Fruit fly (Drosophila melanogaster): ENCODE measurements around the gene CG4218.

CG4218 gene

DNA sequence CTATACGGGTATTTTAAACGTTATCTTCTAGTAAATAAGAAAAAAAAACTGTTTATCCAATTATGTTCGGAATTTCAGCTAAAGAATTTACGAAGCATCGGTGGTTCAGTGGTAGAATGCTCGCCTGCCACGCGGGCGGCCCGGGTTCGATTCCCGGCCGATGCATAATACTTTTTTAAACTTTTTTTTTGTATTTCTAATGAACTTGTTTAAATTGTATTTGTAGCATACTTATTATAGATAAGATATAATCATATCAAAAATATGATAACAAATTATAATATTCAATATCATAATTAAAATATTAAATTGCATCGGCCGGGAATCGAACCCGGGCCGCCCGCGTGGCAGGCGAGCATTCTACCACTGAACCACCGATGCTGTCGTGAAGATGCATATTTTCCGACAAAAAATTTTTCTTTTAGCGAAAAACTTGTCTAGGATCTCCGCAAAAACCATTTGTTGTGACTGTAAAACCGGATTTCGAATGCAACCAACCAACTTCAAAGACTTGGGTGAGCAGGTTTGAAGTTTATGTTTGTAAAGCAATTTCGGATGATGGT, 30.8 kb downstream of the CG4218 start:
- TF ChIP-seq psq (optimal IDR thresholded peaks at IDR 0.05) (no peak), Dll (optimal IDR thresholded peaks at IDR 0.05) (no peak), CG8478 (optimal IDR thresholded peaks at IDR 0.05) (no peak), EcR (GFP tag; optimal IDR thresholded peaks at IDR 0.05) (no peak), pan (optimal IDR thresholded peaks at IDR 0.05) (no peak), usp (GFP tag; optimal IDR thresholded peaks at IDR 0.05) (no peak)

DNA sequence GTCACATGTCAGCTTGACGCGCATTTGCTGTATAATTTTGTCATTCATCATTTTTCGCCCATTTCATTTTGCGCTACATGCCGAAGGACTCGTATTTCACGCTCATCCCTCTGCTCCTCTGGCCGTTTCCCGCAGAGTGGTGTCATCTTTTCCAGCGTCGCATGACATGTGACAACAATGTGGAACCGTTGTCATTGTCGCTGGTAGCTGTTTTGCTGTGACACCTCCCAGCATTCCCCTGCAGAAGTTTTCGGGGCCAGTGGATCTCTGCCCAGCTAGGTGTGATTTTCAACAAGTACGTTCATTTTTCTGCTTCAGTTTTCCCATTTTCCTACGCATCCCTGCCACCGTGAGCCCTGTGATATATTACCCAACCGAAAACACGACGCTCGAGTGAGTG, 31.6 kb downstream of the CG4218 start:
- no peak for TF ChIP-seq usp (GFP tag; optimal IDR thresholded peaks at IDR 0.05)
- TF ChIP-seq Dll (optimal IDR thresholded peaks at IDR 0.05): no peak
- TF ChIP-seq EcR (GFP tag; optimal IDR thresholded peaks at IDR 0.05): no peak
- no peak for TF ChIP-seq CG8478 (optimal IDR thresholded peaks at IDR 0.05)
- TF ChIP-seq psq (optimal IDR thresholded peaks at IDR 0.05): no peak
- no peak for TF ChIP-seq pan (optimal IDR thresholded peaks at IDR 0.05)

DNA sequence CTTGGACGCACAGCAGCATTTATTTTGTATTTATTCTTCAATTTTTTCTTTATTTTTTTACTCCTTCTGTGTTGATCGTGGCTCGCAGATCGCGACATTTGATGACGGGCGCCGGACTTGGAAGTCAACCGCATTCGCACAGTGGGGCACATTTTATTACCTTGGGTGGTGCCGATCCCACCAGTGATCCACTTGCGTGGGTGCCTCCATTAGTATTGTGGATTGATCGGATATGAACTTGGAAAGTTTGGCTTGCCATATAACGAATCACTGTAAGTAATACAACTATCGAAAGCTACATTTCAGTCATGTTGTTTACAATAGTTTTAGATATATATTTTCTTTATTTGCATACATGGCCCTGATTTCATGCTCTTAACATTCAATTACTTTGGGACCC, 32.5 kb downstream of the CG4218 start:
- TF ChIP-seq Dll (optimal IDR thresholded peaks at IDR 0.05): no peak
- no peak for TF ChIP-seq EcR (GFP tag; optimal IDR thresholded peaks at IDR 0.05)
- TF ChIP-seq CG8478 (optimal IDR thresholded peaks at IDR 0.05): no peak
- TF ChIP-seq usp (GFP tag; optimal IDR thresholded peaks at IDR 0.05): no peak
- no peak for TF ChIP-seq pan (optimal IDR thresholded peaks at IDR 0.05)

DNA sequence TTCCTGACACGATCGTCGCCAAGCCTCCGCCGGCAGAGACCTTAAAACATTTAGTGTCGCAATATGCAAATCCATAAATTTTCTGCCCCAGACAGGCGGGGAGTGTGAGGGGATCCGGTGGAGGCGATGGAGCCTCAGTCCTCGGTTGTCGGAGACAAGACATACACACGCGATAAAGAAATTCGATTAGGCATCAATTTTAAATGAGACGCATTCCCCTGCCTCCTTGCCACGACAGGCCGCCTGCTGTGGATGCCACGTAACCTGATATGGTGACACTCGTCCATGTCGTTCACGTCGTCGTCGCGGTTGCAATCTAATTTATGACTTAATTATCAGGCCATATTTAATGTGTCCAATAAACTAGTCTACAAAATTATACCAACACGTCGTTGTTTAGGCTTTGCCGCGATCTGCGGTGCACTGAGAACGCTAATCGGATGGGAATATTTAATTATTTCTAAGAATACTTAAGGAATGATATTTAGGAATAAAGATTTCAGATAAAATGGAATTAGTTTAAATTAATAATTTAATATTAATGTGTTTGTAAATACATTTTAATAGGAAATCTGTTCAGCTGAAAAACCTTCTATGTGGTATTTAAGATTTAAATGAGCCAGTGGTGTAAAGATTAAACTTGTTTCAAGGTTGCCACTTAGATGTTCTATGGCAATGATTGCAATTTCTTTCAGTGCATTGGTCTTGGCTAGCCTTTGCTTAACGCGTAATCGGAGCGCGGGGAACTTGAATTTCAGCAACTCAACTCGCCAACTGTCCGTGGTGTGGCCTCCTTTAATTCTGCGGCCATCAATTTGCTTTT, 33.5 kb downstream of the CG4218 start:
- TF ChIP-seq pan (optimal IDR thresholded peaks at IDR 0.05) (no peak), Dll (optimal IDR thresholded peaks at IDR 0.05) (no peak), CG8478 (optimal IDR thresholded peaks at IDR 0.05) (no peak), EcR (GFP tag; optimal IDR thresholded peaks at IDR 0.05) (no peak), psq (optimal IDR thresholded peaks at IDR 0.05) (no peak), usp (GFP tag; optimal IDR thresholded peaks at IDR 0.05) (no peak)

DNA sequence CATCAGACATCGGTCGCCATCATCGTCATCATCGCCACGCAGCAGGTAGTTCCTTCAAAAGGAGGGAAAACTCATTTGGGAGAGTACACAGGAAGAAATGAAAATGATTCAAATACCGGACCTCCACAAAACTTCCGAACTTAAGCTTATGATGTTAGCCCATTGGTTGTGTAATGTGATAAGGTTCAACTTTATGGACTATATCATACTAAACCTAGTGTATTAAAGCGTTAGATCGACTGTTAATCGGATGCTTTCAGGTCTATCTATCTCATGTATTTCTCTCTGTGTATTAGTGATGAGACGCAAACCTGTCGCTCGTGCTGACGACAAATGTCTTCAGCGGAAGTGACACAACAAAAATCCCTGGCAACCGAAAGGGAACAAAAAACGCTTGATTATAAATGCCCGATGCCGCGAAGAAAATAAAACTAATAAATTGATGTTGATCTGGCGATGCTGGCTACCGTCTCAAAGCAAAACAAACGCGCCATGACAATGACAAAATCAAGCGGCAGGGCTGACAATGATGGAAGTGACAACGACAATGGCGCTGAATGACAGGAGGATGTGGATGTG, 36.0 kb downstream of the CG4218 start:
- TF ChIP-seq psq (optimal IDR thresholded peaks at IDR 0.05): no peak
- TF ChIP-seq usp (GFP tag; optimal IDR thresholded peaks at IDR 0.05): no peak
- no peak for TF ChIP-seq Dll (optimal IDR thresholded peaks at IDR 0.05)

DNA sequence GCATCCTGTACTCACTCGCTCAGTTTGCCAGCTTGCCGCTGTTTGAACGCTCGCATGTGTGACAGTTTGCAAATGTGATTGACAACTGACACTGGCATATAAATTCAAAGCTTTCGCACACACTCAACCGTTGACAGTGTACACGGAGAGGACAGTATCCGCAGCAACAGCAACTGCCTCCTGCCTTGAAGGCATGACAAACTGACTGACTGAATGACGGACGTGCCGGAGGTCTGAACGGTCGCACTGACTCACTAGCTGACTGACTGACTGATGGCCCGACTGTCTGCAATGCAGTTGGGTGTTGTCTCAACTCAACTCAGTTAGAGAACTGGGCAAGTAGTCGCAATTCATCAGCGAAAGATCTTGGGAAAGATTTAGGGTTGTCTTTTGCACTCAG, 37.0 kb downstream of the CG4218 start:
- TF ChIP-seq usp (GFP tag; optimal IDR thresholded peaks at IDR 0.05): no peak
- no peak for TF ChIP-seq EcR (GFP tag; optimal IDR thresholded peaks at IDR 0.05)
- no peak for TF ChIP-seq pan (optimal IDR thresholded peaks at IDR 0.05)
- TF ChIP-seq CG8478 (optimal IDR thresholded peaks at IDR 0.05): no peak
- no peak for TF ChIP-seq Dll (optimal IDR thresholded peaks at IDR 0.05)
- TF ChIP-seq psq (optimal IDR thresholded peaks at IDR 0.05): no peak

DNA sequence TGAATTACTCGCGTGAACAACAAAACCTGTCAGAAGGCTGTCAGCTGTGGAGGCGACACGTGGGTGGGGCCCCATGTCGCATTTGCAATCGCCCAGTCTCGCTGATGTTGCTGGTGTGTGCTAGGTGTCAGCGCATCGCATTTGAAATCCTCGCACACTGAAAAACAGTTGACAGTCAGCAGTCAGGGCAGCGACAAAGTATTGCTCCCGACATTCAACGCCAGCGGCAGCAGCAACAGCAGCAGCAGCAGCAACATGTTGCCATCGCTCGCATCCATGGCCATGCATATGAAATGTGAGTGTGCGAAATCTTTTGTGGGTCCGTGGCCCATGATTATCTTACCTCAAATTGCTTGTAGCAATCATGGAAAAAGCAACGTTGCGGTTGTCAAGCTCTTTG, 37.7 kb downstream of the CG4218 start:
- TF ChIP-seq pan (optimal IDR thresholded peaks at IDR 0.05) (no peak), Dll (optimal IDR thresholded peaks at IDR 0.05) (no peak), usp (GFP tag; optimal IDR thresholded peaks at IDR 0.05) (no peak), CG8478 (optimal IDR thresholded peaks at IDR 0.05) (no peak), psq (optimal IDR thresholded peaks at IDR 0.05) (no peak), EcR (GFP tag; optimal IDR thresholded peaks at IDR 0.05) (no peak)

DNA sequence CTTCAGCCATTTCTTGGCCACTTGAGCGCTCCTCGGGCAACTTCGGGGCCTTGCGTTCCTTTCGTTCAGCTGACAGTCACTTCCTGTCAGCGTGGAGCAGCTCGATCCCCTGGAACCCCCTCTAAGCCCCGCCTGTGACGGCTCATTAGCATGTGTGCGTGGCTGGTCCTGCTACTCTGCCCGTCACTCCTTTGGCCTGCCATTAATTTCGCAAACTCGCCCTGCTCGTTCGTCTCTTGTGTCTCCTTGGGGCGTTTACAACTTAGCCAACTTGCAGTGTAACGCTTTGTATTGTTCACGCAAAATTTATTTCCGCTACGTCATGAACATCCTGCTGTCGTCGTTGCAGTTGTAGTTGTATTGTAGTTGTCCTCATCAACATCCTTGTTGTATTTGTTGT, 38.4 kb downstream of the CG4218 start:
- TF ChIP-seq psq (optimal IDR thresholded peaks at IDR 0.05) (no peak), CG8478 (optimal IDR thresholded peaks at IDR 0.05) (no peak), usp (GFP tag; optimal IDR thresholded peaks at IDR 0.05) (no peak), Dll (optimal IDR thresholded peaks at IDR 0.05) (no peak), EcR (GFP tag; optimal IDR thresholded peaks at IDR 0.05) (no peak), pan (optimal IDR thresholded peaks at IDR 0.05) (no peak)

DNA sequence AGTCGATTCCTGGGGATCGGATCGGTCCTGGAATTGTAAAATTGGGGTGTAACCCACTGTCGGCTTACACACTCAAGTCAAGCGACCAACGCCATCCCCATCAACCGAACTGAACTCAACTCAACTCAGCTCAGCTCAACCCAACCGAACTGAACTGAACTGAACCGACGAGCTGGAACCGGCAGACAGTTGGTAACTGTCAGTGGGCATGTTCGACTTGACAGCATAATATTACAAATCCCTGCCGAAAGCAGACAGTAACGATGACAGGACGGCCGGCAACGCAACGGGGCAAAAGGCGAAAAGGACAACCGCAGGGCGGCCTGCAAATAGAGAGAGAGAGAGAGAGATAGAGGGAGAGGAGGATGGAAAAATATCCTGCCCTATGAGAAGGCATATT, 40.2 kb downstream of the CG4218 start:
- no peak for TF ChIP-seq usp (GFP tag; optimal IDR thresholded peaks at IDR 0.05)
- no peak for TF ChIP-seq EcR (GFP tag; optimal IDR thresholded peaks at IDR 0.05)
- no peak for TF ChIP-seq CG8478 (optimal IDR thresholded peaks at IDR 0.05)
- TF ChIP-seq pan (optimal IDR thresholded peaks at IDR 0.05): no peak
- TF ChIP-seq Dll (optimal IDR thresholded peaks at IDR 0.05): no peak
- no peak for TF ChIP-seq psq (optimal IDR thresholded peaks at IDR 0.05)

DNA sequence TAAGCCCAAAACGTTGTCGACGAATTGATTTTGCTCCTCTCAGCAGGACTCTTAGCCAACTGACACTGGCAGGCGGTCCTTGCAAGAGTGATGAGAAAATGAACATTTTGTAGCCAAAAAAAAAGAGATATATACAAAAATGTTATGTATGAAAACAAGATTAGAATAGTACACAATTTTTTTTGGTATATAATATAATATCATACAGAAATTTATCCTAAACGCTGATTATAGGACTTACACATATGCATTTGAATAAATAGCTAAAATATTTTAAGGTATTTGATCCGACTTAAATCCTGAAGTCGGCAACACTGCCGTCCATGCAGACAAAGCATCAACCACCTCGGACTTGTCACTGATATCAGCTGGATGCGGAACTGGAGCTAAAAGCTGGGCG, 40.9 kb downstream of the CG4218 start:
- TF ChIP-seq Dll (optimal IDR thresholded peaks at IDR 0.05) (no peak), CG8478 (optimal IDR thresholded peaks at IDR 0.05) (no peak), usp (GFP tag; optimal IDR thresholded peaks at IDR 0.05) (no peak), EcR (GFP tag; optimal IDR thresholded peaks at IDR 0.05) (no peak), pan (optimal IDR thresholded peaks at IDR 0.05) (no peak), psq (optimal IDR thresholded peaks at IDR 0.05) (no peak)

DNA sequence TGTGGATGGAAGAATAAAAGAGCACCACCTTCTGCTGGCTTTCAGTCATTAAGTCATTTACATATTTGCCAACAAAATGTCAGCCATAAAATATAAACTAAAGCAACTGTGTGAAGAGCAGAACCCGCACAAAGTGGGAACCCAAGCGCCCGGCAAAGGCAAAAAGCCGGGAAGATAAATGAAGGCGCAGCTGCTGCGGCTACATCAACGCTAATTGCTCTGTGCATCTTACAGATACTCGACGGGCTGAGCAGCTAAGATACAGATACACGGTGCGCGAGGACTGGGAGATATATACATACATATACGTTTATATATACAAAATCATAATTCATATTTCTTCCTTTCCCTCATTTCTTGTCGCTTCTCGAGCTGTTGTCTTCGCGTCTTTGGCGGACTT, 42.2 kb downstream of the CG4218 start:
- TF ChIP-seq usp (GFP tag; optimal IDR thresholded peaks at IDR 0.05) (no peak), EcR (GFP tag; optimal IDR thresholded peaks at IDR 0.05) (no peak), Dll (optimal IDR thresholded peaks at IDR 0.05) (no peak), pan (optimal IDR thresholded peaks at IDR 0.05) (no peak), CG8478 (optimal IDR thresholded peaks at IDR 0.05) (no peak), psq (optimal IDR thresholded peaks at IDR 0.05) (no peak)

DNA sequence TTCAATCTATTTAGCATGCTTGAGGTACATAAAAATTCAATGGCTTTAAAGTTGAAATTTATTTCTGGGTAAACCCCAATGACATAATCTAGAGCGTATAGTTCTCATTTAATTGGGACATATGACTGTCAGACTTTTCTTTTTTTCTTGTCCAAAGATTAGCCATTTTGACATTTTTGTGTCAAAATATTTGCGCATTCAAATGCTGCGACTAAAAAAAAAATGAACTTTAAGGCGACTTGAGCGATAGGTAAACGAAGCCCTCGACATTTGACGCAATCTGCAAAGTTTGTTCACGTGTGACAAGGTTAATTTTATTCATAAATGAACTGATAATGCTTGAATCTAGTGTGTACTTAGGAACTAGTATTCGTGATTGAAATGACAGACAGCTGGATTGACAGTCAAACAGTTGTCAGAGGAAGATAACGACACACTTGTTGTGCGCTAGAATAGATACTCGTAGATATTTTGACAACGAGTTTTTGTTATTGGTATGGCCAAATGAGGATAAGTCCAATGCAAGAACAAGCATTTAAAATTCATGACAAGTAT, 42.8 kb downstream of the CG4218 start:
- TF ChIP-seq usp (GFP tag; optimal IDR thresholded peaks at IDR 0.05): no peak
- TF ChIP-seq CG8478 (optimal IDR thresholded peaks at IDR 0.05): no peak
